Worm (Caenorhabditis elegans): ENCODE measurements around the gene idpp-16.

idpp-16 gene

DNA sequence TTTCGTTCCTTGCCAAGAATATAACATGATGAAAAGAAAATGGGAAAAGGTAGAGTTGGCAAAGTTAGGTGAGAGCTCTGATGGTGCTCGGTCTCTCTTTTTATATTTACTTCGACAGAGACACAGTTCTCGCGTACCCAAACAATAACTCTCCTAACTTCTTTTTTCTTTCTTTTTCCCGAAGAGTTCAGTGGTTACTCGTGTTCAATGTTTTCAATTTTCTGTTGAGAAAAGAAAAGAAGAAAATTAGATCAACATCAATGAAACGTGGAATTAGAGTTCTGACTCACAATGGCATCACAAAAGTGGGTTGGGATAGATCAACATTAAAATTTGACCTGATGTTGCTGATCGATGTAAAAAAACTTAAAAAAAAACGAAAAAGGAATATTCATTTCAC, at the start of gene idpp-16:
idpp-16 (minus strand) TSS at position 101 of the 400 bp plus-strand sequence.
- TF ChIP-seq nhr-28 (tag; optimal IDR thresholded peaks at IDR 0.05) (no peak), mab-5 (tag; optimal IDR thresholded peaks at IDR 0.05) (no peak), nhr-12 (tag; optimal IDR thresholded peaks at IDR 0.05) (no peak), ztf-11 (tag; optimal IDR thresholded peaks at IDR 0.05) (no peak), cnd-1 (tag; optimal IDR thresholded peaks at IDR 0.05) (no peak), ces-1 (GFP tag; optimal IDR thresholded peaks at IDR 0.05) (no peak), unc-62 (GFP tag; optimal IDR thresholded peaks at IDR 0.05) (no peak), tbx-8 (GFP tag; optimal IDR thresholded peaks at IDR 0.05) (no peak), blmp-1 (tag; optimal IDR thresholded peaks at IDR 0.05) (no peak)

DNA sequence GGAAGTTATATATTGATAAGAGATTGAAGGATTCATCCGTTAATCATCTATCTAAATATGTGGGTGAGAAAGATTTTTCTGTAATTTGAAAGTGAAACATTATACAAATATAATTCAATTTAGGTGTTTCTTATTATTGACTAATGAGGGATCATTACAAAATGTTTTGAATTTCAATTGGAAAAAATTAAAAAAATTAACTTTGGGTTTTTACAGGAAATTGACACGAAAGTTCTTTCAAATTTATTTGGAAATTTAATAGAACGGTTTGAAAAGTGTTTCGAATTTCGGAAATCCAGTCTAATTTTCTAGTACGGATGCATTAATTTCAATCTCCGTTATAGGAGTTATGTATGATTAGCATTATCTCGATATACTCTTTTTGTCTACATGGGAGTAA, 46.8 kb upstream of the idpp-16 start:
- TF ChIP-seq unc-120 (tag; optimal IDR thresholded peaks at IDR 0.05; ENCODE audit: poor library complexity, severe bottlenecking) (no peak), elt-1 (tag; optimal IDR thresholded peaks at IDR 0.05; ENCODE audit: borderline replicate concordance, insufficient read depth) (no peak), drap-1 (GFP tag; optimal IDR thresholded peaks at IDR 0.05) (no peak), nhr-12 (tag; optimal IDR thresholded peaks at IDR 0.05) (no peak), snpc-4 (tag; optimal IDR thresholded peaks at IDR 0.05) (no peak), lin-13 (tag; optimal IDR thresholded peaks at IDR 0.05) (no peak), zip-8 (tag; optimal IDR thresholded peaks at IDR 0.05) (no peak), ztf-11 (tag; optimal IDR thresholded peaks at IDR 0.05) (no peak), ceh-43 (GFP tag; optimal IDR thresholded peaks at IDR 0.05) (no peak), unc-62 (GFP tag; optimal IDR thresholded peaks at IDR 0.05) (no peak), hlh-1 (tag; optimal IDR thresholded peaks at IDR 0.05) (no peak), mab-5 (tag; optimal IDR thresholded peaks at IDR 0.05) (no peak), flh-1 (GFP tag; optimal IDR thresholded peaks at IDR 0.05) (no peak), bed-3 (GFP tag; optimal IDR thresholded peaks at IDR 0.05) (no peak), nhr-2 (tag; optimal IDR thresholded peaks at IDR 0.05) (no peak), cnd-1 (tag; optimal IDR thresholded peaks at IDR 0.05) (no peak), lin-32 (GFP tag; optimal IDR thresholded peaks at IDR 0.05) (no peak)

DNA sequence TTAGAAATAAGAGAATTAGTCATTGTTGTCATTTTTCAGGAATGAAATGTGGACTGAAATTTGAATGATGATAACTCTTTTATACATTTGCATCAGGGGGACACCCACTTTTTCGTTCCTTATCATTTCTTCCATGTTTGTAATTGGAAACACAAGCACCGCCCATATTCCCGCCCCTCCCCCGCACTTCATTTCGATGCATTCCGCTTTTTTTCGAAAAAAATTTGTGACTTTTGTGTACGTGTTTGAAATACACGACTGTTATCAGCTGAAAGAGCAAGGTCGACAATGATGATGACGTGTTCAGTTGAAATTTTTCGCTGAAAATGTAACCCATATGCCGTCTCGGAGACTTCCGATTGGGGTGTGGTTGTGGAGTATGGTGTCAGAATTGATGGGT, 44.4 kb upstream of the idpp-16 start, which contains the start of gene zip-10:
zip-10 (minus strand) TSS at position 43 of the 400 bp plus-strand sequence.
- TF ChIP-seq nhr-237 (tag; optimal IDR thresholded peaks at IDR 0.05) (no peak), pha-4 (tag; optimal IDR thresholded peaks at IDR 0.05) (no peak), ceh-83 (GFP tag; optimal IDR thresholded peaks at IDR 0.05) (no peak), ceh-39 (tag; optimal IDR thresholded peaks at IDR 0.05) (no peak), sem-2 (GFP tag; optimal IDR thresholded peaks at IDR 0.05) (no peak), mab-5 (tag; optimal IDR thresholded peaks at IDR 0.05) (no peak), flh-1 (GFP tag; optimal IDR thresholded peaks at IDR 0.05) (no peak), drap-1 (GFP tag; optimal IDR thresholded peaks at IDR 0.05) (no peak), zip-8 (tag; optimal IDR thresholded peaks at IDR 0.05) (no peak), bed-3 (GFP tag; optimal IDR thresholded peaks at IDR 0.05) (no peak), elt-3 (tag; optimal IDR thresholded peaks at IDR 0.05) (no peak), elt-1 (tag; optimal IDR thresholded peaks at IDR 0.05; ENCODE audit: borderline replicate concordance, insufficient read depth) (no peak), ham-2 (GFP tag; optimal IDR thresholded peaks at IDR 0.05) (no peak), lsy-2 (tag; optimal IDR thresholded peaks at IDR 0.05) (no peak), tbx-8 (GFP tag; optimal IDR thresholded peaks at IDR 0.05) (no peak), ces-1 (GFP tag; optimal IDR thresholded peaks at IDR 0.05) (no peak), nhr-76 (tag; optimal IDR thresholded peaks at IDR 0.05) (no peak)

DNA sequence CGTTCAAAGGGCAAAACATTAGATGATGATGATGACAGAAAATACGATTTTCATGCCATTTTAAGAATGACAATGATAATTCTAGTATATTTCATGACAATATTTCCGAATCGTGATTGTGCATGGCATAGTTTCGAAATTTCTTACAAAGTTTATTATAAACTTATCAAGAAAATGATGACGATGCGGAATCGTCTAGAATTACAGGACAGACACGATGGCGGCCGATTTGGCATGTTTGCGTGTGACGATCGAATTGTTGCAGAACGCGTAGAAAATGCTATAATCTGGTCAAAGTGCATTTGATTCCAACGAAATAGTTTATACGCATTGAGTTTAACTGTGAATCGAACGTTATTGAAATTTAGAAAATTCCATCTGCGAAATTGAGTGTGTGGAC, 42.9 kb upstream of the idpp-16 start:
- TF ChIP-seq M03D4.4 (tag; optimal IDR thresholded peaks at IDR 0.05) (no peak), flh-1 (GFP tag; optimal IDR thresholded peaks at IDR 0.05) (no peak), mep-1 (tag; optimal IDR thresholded peaks at IDR 0.05) (no peak), snpc-4 (tag; optimal IDR thresholded peaks at IDR 0.05) (no peak), ham-2 (GFP tag; optimal IDR thresholded peaks at IDR 0.05) (no peak), tbx-8 (GFP tag; optimal IDR thresholded peaks at IDR 0.05) (no peak), lin-32 (GFP tag; optimal IDR thresholded peaks at IDR 0.05) (no peak), sem-2 (GFP tag; optimal IDR thresholded peaks at IDR 0.05) (no peak), unc-120 (tag; optimal IDR thresholded peaks at IDR 0.05; ENCODE audit: poor library complexity, severe bottlenecking) (no peak), zip-8 (tag; optimal IDR thresholded peaks at IDR 0.05) (no peak), ztf-11 (tag; optimal IDR thresholded peaks at IDR 0.05) (no peak), mls-2 (tag; optimal IDR thresholded peaks at IDR 0.05) (no peak), elt-3 (tag; optimal IDR thresholded peaks at IDR 0.05) (no peak), drap-1 (GFP tag; optimal IDR thresholded peaks at IDR 0.05) (no peak), pha-4 (tag; optimal IDR thresholded peaks at IDR 0.05) (no peak), blmp-1 (tag; optimal IDR thresholded peaks at IDR 0.05) (no peak), unc-39 (tag; optimal IDR thresholded peaks at IDR 0.05) (no peak)
